Fruit fly (Drosophila melanogaster): ENCODE data around the gene CG1835.

CG1835 gene

DNA sequence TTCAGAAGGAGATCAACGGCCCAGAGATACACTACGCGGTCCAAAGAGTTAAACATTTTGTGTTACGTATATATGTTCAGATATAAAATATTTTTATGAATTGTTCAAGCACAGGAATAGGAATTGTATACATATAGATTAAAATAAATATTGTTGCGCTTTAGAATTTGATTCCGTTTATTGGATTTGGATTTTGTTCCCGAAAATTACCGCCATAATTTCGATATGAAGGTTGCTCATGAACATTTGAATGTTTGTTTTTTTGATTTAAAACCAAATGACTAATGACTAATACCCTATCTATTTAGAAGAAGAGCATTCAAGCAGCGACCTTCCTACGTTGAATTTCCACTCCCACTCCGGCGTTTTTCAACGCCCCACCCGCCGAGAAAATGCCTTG, 17.8 kb upstream of the CG1835 start (continued):
- TF ChIP-seq CG10979 (tag; optimal IDR thresholded peaks at IDR 0.05) (peak; percentile 72), hkb (optimal IDR thresholded peaks at IDR 0.05) (no peak), hkb (GFP tag; IDR thresholded peaks at IDR 0.05) (0 out of 2 replicates have a peak, but pooled peaks have one; percentile 23), dpn (GFP tag; optimal IDR thresholded peaks at IDR 0.05) (peak in 1 of 2 experiments; percentile 5), luna (GFP tag; optimal IDR thresholded peaks at IDR 0.05) (no peak), rib (GFP tag; IDR thresholded peaks at IDR 0.05) (no peak), row (GFP tag; IDR thresholded peaks at IDR 0.05) (peak; percentile 65), CoRest (tag; optimal IDR thresholded peaks at IDR 0.05) (peak; percentile 58), sd (tag; optimal IDR thresholded peaks at IDR 0.05) (no peak), Nf-YB (GFP tag; optimal IDR thresholded peaks at IDR 0.05) (no peak), CG15601 (tag; optimal IDR thresholded peaks at IDR 0.05) (peak; percentile 34), CG2202 (tag; optimal IDR thresholded peaks at IDR 0.05) (peak; percentile 16), HHEX (GFP tag; optimal IDR thresholded peaks at IDR 0.05) (no peak), gsb-n (tag; optimal IDR thresholded peaks at IDR 0.05) (peak; percentile 7), CG4360 (GFP tag; IDR thresholded peaks at IDR 0.05) (no peak), pb (GFP tag; optimal IDR thresholded peaks at IDR 0.05) (no peak), gcm2 (GFP tag; optimal IDR thresholded peaks at IDR 0.05) (no peak), CG16815 (GFP tag; optimal IDR thresholded peaks at IDR 0.05) (peak; percentile 38), MBD-R2 (GFP tag; IDR thresholded peaks at IDR 0.05) (no peak), ewg (GFP tag; optimal IDR thresholded peaks at IDR 0.05) (peak; percentile 16), CG18476 (GFP tag; optimal IDR thresholded peaks at IDR 0.05) (no peak), CrebB (tag; optimal IDR thresholded peaks at IDR 0.05) (no peak), CG16863 (GFP tag; optimal IDR thresholded peaks at IDR 0.05) (no peak), gcm (GFP tag; optimal IDR thresholded peaks at IDR 0.05) (no peak), tup (GFP tag; optimal IDR thresholded peaks at IDR 0.05) (no peak), repo (GFP tag; optimal IDR thresholded peaks at IDR 0.05) (no peak), cato (GFP tag; optimal IDR thresholded peaks at IDR 0.05; ENCODE audit: borderline replicate concordance) (peak; percentile 23), CG10565 (GFP tag; optimal IDR thresholded peaks at IDR 0.05) (no peak), Oaz (GFP tag; IDR thresholded peaks at IDR 0.05) (no peak), CG9437 (GFP tag; optimal IDR thresholded peaks at IDR 0.05) (peak; percentile 18), CG16779 (GFP tag; IDR thresholded peaks at IDR 0.05) (no peak), Abd-B (GFP tag; optimal IDR thresholded peaks at IDR 0.05) (no peak), CG18599 (GFP tag; optimal IDR thresholded peaks at IDR 0.05) (peak; percentile 16), CG3407 (GFP tag; optimal IDR thresholded peaks at IDR 0.05) (peak; percentile 22), usp (GFP tag; optimal IDR thresholded peaks at IDR 0.05) (no peak), Nf-YC (tag; optimal IDR thresholded peaks at IDR 0.05) (no peak), CG17359 (tag; optimal IDR thresholded peaks at IDR 0.05) (peak; percentile 9), stc (GFP tag; IDR thresholded peaks at IDR 0.05) (no peak), kni (GFP tag; optimal IDR thresholded peaks at IDR 0.05) (no peak), Bdp1 (GFP tag; optimal IDR thresholded peaks at IDR 0.05) (no peak), CG14667 (GFP tag; IDR thresholded peaks at IDR 0.05) (no peak), CG18262 (tag; optimal IDR thresholded peaks at IDR 0.05) (peak; percentile 67), CG33557 (GFP tag; optimal IDR thresholded peaks at IDR 0.05) (peak; percentile 23), zfh1 (GFP tag; IDR thresholded peaks at IDR 0.05) (0 out of 3 replicates have a peak, but pooled peaks have one; percentile 8), CG10431 (GFP tag; optimal IDR thresholded peaks at IDR 0.05) (no peak), CG5180 (GFP tag; optimal IDR thresholded peaks at IDR 0.05) (peak; percentile 12), sqz (GFP tag; optimal IDR thresholded peaks at IDR 0.05) (no peak), Doc2 (GFP tag; IDR thresholded peaks at IDR 0.05) (no peak), nerfin-1 (tag; optimal IDR thresholded peaks at IDR 0.05) (peak; percentile 23), CG17385 (GFP tag; optimal IDR thresholded peaks at IDR 0.05) (peak; percentile 8), Hmr (GFP tag; optimal IDR thresholded peaks at IDR 0.05) (no peak)
